Fruit fly (Drosophila melanogaster) whole organism, prepupa: ENCODE data around the gene Mccc1.

ENCODE experiments used
- CG10631 ChIP-seq: fragments of 200-800 bp; sonication (Bioruptor generic); optimal IDR thresholded peaks from 2 replicates; lab custom pipeline; 2016; ENCODE audit warnings: missing biosample characterization, missing genetic modification characterization
- CG10669 ChIP-seq: fragments of 200-800 bp; sonication (Bioruptor generic); optimal IDR thresholded peaks from 3 replicates; lab custom pipeline; 2018; ENCODE audit warnings: missing biosample characterization, mild to moderate bottlenecking, missing genetic modification characterization, moderate library complexity
- CG11294 ChIP-seq: fragments of 200-800 bp; sonication (Bioruptor generic); IDR thresholded peaks from 2 replicates; pipeline ENCODE4 v1.3.6; 2022; ENCODE audit warnings: missing biosample characterization, missing genetic modification characterization
- CG11762 ChIP-seq: fragments of 200-800 bp; sonication (Bioruptor generic); optimal IDR thresholded peaks from 3 replicates; lab custom pipeline; 2016; ENCODE audit warnings: missing biosample characterization, missing genetic modification characterization; ENCODE audit not compliant: insufficient read depth
- CG11902 ChIP-seq: fragments of 200-800 bp; sonication (Bioruptor generic); optimal IDR thresholded peaks from 3 replicates; lab custom pipeline; 2016; ENCODE audit warnings: missing biosample characterization, missing genetic modification characterization
- CG15336 ChIP-seq: fragments of 200-800 bp; sonication (Bioruptor generic); IDR thresholded peaks from 2 replicates; pipeline ENCODE4 v1.3.6; 2022; ENCODE audit warnings: missing biosample characterization, missing genetic modification characterization
- CG1621 ChIP-seq: fragments of 200-800 bp; sonication (Bioruptor generic); optimal IDR thresholded peaks from 3 replicates; lab custom pipeline; 2018; ENCODE audit warnings: missing biosample characterization, mild to moderate bottlenecking, missing genetic modification characterization
- CG16779 ChIP-seq: fragments of 200-800 bp; sonication (Bioruptor generic); optimal IDR thresholded peaks from 3 replicates; lab custom pipeline; 2017; ENCODE audit warnings: missing biosample characterization, mild to moderate bottlenecking, missing genetic modification characterization
- CG3032 ChIP-seq: fragments of 200-800 bp; optimal IDR thresholded peaks from 2 replicates; lab custom pipeline; 2019; ENCODE audit warnings: missing biosample characterization, mild to moderate bottlenecking, missing genetic modification characterization, moderate library complexity
- CG32006 ChIP-seq: fragments of 200-800 bp; sonication (Bioruptor generic); optimal IDR thresholded peaks from 3 replicates; lab custom pipeline; 2017; ENCODE audit warnings: missing biosample characterization, mild to moderate bottlenecking, missing genetic modification characterization
- CG34406 ChIP-seq: fragments of 200-800 bp; sonication (Bioruptor generic); optimal IDR thresholded peaks from 3 replicates; lab custom pipeline; 2016; ENCODE audit warnings: missing biosample characterization, missing genetic modification characterization
- CG4318 ChIP-seq: fragments of 200-800 bp; sonication (Bioruptor generic); optimal IDR thresholded peaks from 3 replicates; lab custom pipeline; 2017; ENCODE audit warnings: missing biosample characterization, mild to moderate bottlenecking, missing genetic modification characterization
- CG6163 ChIP-seq: fragments of 200-800 bp; sonication (Bioruptor generic); IDR thresholded peaks from 3 replicates; pipeline ENCODE4 v1.3.6; 2022; ENCODE audit warnings: missing biosample characterization, missing genetic modification characterization
- CG6792 ChIP-seq: fragments of 200-800 bp; sonication (Bioruptor generic); optimal IDR thresholded peaks from 3 replicates; lab custom pipeline; 2016; ENCODE audit warnings: missing biosample characterization, missing genetic modification characterization
- CG6808 ChIP-seq: fragments of 200-800 bp; sonication (Bioruptor generic); optimal IDR thresholded peaks from 3 replicates; lab custom pipeline; 2017; ENCODE audit warnings: missing biosample characterization, missing genetic modification characterization, mild to moderate bottlenecking, moderate library complexity, missing genetic modification reagents
- CG6854 ChIP-seq: fragments of 200-800 bp; sonication (Bioruptor generic); optimal IDR thresholded peaks from 2 replicates; lab custom pipeline; 2017; ENCODE audit warnings: missing biosample characterization, mild to moderate bottlenecking, missing genetic modification characterization
- CG7368 ChIP-seq: fragments of 200-800 bp; sonication (Bioruptor generic); optimal IDR thresholded peaks from 3 replicates; lab custom pipeline; 2016; ENCODE audit warnings: missing biosample characterization, missing genetic modification characterization
- CG8119 ChIP-seq: fragments of 200-800 bp; sonication (Bioruptor generic); IDR thresholded peaks from 3 replicates; pipeline ENCODE4 v1.3.6; 2022; ENCODE audit warnings: missing biosample characterization, missing genetic modification characterization
- CG8319 ChIP-seq: fragments of 200-800 bp; sonication (Bioruptor generic); optimal IDR thresholded peaks from 3 replicates; lab custom pipeline; 2016; ENCODE audit warnings: missing biosample characterization, missing genetic modification characterization
- CG8632 ChIP-seq: fragments of 200-800 bp; sonication (Bioruptor generic); optimal IDR thresholded peaks from 3 replicates; lab custom pipeline; 2016; ENCODE audit warnings: missing biosample characterization, missing genetic modification characterization
- Eip75B ChIP-seq: fragments of 200-800 bp; sonication (Bioruptor generic); optimal IDR thresholded peaks from 3 replicates; lab custom pipeline; 2016; ENCODE audit warnings: missing biosample characterization, missing genetic modification characterization
- Eip78C ChIP-seq: fragments of 200-800 bp; sonication (Bioruptor generic); peaks from one replicate; lab custom pipeline; 2016; ENCODE audit warnings: missing biosample characterization, missing genetic modification characterization
- Ets21C ChIP-seq: fragments of 200-800 bp; sonication (Bioruptor generic); optimal IDR thresholded peaks from 3 replicates; lab custom pipeline; 2016; ENCODE audit warnings: missing biosample characterization, missing genetic modification characterization
- Gug ChIP-seq: fragments of 200-800 bp; sonication (Bioruptor generic); IDR thresholded peaks from 2 replicates; pipeline ENCODE4 v1.3.6; 2022; ENCODE audit warnings: missing biosample characterization, missing genetic modification characterization
- Hr38 ChIP-seq: sonication (Bioruptor generic); optimal IDR thresholded peaks from 2 replicates; lab custom pipeline; 2016; ENCODE audit warnings: missing biosample characterization, missing genetic modification characterization
- Hr4 ChIP-seq: fragments of 200-800 bp; sonication (Bioruptor generic); optimal IDR thresholded peaks from 3 replicates; lab custom pipeline; 2016; ENCODE audit warnings: missing biosample characterization, missing genetic modification characterization
- Lpt ChIP-seq: fragments of 200-800 bp; sonication (Bioruptor generic); optimal IDR thresholded peaks from 3 replicates; lab custom pipeline; 2016; ENCODE audit warnings: missing biosample characterization, missing genetic modification characterization
- OdsH ChIP-seq: fragments of 200-800 bp; sonication (Bioruptor generic); optimal IDR thresholded peaks from 3 replicates; lab custom pipeline; 2016; ENCODE audit warnings: missing biosample characterization, missing genetic modification characterization
- Sox102F ChIP-seq: fragments of 200-800 bp; sonication (Bioruptor generic); optimal IDR thresholded peaks from 2 replicates; lab custom pipeline; 2016; ENCODE audit warnings: missing biosample characterization, mild to moderate bottlenecking, missing genetic modification characterization
- Sox14 ChIP-seq: fragments of 200-800 bp; sonication (Bioruptor generic); optimal IDR thresholded peaks from 3 replicates; lab custom pipeline; 2016; ENCODE audit warnings: missing biosample characterization, missing genetic modification characterization
- Sox15 ChIP-seq: fragments of 200-800 bp; sonication (Bioruptor generic); optimal IDR thresholded peaks from 3 replicates; lab custom pipeline; 2016; ENCODE audit warnings: missing biosample characterization, missing genetic modification characterization
- achi ChIP-seq: fragments of 200-800 bp; sonication (Bioruptor generic); optimal IDR thresholded peaks from 3 replicates; lab custom pipeline; 2016; ENCODE audit warnings: missing biosample characterization, missing genetic modification characterization
- cyc ChIP-seq: fragments of 200-800 bp; sonication (Bioruptor generic); optimal IDR thresholded peaks from 3 replicates; lab custom pipeline; 2016; ENCODE audit warnings: missing biosample characterization, missing genetic modification characterization
- dac ChIP-seq: fragments of 200-800 bp; sonication (Bioruptor generic); optimal IDR thresholded peaks from 2 replicates; lab custom pipeline; 2017; ENCODE audit warnings: missing biosample characterization, mild to moderate bottlenecking, missing genetic modification characterization
- dsx ChIP-seq: fragments of 200-800 bp; optimal IDR thresholded peaks from 3 replicates; lab custom pipeline; 2019; ENCODE audit warnings: missing biosample characterization, mild to moderate bottlenecking, missing genetic modification characterization, moderate library complexity; ENCODE audit not compliant: poor library complexity, severe bottlenecking
- eg ChIP-seq: fragments of 200-800 bp; sonication (Bioruptor generic); IDR thresholded peaks from 3 replicates; pipeline ENCODE4 v1.3.6; 2022; ENCODE audit warnings: missing biosample characterization, missing genetic modification characterization
- fd59A ChIP-seq: fragments of 200-800 bp; sonication (Bioruptor generic); optimal IDR thresholded peaks from 2 replicates; lab custom pipeline; 2017; ENCODE audit warnings: missing biosample characterization, mild to moderate bottlenecking, missing genetic modification characterization, missing genetic modification reagents
- fd85E ChIP-seq: fragments of 200-800 bp; sonication (Bioruptor generic); optimal IDR thresholded peaks from 3 replicates; lab custom pipeline; 2016; ENCODE audit warnings: missing biosample characterization, missing genetic modification characterization
- fkh ChIP-seq: fragments of 200-800 bp; sonication (Bioruptor generic); optimal IDR thresholded peaks from 3 replicates; lab custom pipeline; 2017; ENCODE audit warnings: missing biosample characterization, mild to moderate bottlenecking, missing genetic modification characterization, moderate library complexity
- salr ChIP-seq, 2 experiments: fragments of 200-800 bp; sonication (Bioruptor generic); optimal IDR thresholded peaks; 3 replicates each; lab custom pipeline; 2016 to 2018; ENCODE audit warnings: missing biosample characterization in 2 of 2, missing genetic modification characterization in 2 of 2, mild to moderate bottlenecking in 1 of 2
- spab ChIP-seq: fragments of 200-800 bp; sonication (Bioruptor generic); optimal IDR thresholded peaks from 2 replicates; lab custom pipeline; 2017; ENCODE audit warnings: missing biosample characterization, mild to moderate bottlenecking, missing genetic modification characterization, missing genetic modification reagents
- svp ChIP-seq: fragments of 200-800 bp; sonication (Bioruptor generic); peaks from one replicate; lab custom pipeline; 2016; ENCODE audit warnings: missing biosample characterization, missing genetic modification characterization
- vri ChIP-seq: fragments of 200-800 bp; sonication (Bioruptor generic); optimal IDR thresholded peaks from 3 replicates; lab custom pipeline; 2016; ENCODE audit warnings: missing biosample characterization, mild to moderate bottlenecking, missing genetic modification characterization

Mccc1 gene

DNA sequence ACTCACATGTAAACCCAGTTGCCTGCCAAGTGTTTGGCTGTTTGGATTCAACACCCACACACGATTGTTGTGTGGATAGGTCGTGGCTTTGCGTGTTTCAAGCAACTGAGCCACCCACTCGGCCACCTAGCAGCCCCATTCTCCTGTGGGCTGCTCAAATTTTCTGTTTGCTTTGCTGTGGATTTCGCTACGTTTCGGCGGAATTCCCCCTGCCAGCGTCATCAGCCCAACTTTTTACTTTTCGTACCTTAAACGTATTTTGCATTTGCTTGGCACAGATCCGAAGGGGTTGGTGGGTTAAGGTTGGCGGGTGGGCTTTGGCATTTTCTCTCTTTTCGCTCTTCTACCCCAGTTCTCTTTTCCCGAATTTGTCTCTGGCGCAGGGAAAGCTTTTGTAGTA is 28.8 kb upstream of the Mccc1 start:
- no peak for TF ChIP-seq Sox102F (GFP tag; lab: Kevin White, UChicago)
- no peak for TF ChIP-seq salr (GFP tag; optimal IDR thresholded peaks at IDR 0.05; lab: Kevin White, UChicago)
- TF ChIP-seq CG10631 = no peak
- no peak for TF ChIP-seq CG7368 (GFP tag; lab: Kevin White, UChicago)
- no peak for TF ChIP-seq spab (GFP tag; lab: Kevin White, UChicago)
- no peak for TF ChIP-seq fd59A (GFP tag; lab: Kevin White, UChicago)
- TF ChIP-seq CG8119 (GFP tag; lab: Robert Waterston, UW) = no peak
- no peak for TF ChIP-seq CG3032
- TF ChIP-seq dac = no peak
- TF ChIP-seq CG11762 = no peak
- no peak for TF ChIP-seq dsx (GFP tag; lab: Kevin White, UChicago)
- TF ChIP-seq CG11902 (GFP tag; lab: Kevin White, UChicago) = no peak
- no peak for TF ChIP-seq Hr38 (GFP tag; lab: Kevin White, UChicago)
- TF ChIP-seq OdsH = no peak

dm6 chr3R:31812976-31813298 is 19.2 kb upstream of the Mccc1 start:
- TF ChIP-seq CG6792 (GFP tag; lab: Kevin White, UChicago) (no peak), Ets21C (GFP tag; lab: Kevin White, UChicago) (no peak), CG6163 (GFP tag; lab: Robert Waterston, UW) (peak; percentile 32; the same call in 1 of the 3 replicates)

DNA sequence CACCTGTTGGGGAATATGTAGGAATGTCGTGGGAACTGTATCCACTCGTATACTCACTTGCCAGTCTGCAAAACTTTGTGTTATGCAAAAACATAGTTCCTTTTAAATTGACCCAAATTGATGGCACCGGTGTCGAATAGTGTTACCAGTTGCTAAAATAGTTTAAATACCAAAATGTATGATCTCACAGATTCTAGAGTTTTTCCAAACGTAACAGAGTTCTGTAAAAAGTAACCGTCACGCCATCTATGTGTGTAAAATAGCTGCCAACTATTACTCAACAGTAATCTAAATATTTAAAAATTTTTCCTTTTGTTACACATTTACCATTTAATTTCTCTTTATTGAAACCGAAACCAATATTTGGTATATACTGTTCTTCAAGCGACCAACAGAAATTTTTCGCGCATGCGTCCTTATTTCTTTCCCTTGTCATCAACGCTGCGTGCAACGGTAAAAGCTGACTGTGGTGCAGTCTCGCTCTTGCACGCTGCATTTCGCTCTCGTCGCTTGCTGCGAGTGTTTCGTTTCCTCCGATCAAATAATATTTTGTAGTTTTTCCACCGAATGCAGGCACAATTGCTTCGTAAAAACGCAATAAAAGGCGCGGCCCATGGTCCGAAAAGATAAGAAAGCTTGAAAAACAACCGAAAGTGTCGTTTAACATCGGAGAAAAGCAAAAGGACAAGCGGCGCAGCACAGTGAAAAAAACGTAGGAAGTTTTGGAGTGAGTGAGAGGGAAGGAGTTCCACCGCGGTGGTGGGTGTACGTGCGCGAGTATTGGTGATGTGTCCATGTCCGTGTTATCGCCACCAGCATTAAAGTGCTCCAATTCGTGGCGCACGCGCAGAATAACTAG is 18.6 kb upstream of the Mccc1 start, which contains the start of the genes FeCH and RhoGAP100F:
Gene FeCH, minus strand, starts transcription at position 180 of the 859 bp plus-strand sequence.
Gene RhoGAP100F, plus strand, starts transcription at position 493 of the 859 bp plus-strand sequence.
- TF ChIP-seq CG8319 (GFP tag; lab: Kevin White, UChicago) (no peak), CG6808 (GFP tag; lab: Kevin White, UChicago) (no peak), svp (GFP tag; lab: Kevin White, UChicago) (peak; percentile 83), CG4318 (GFP tag; lab: Kevin White, UChicago) (no peak), Eip75B (GFP tag; lab: Kevin White, UChicago) (peak; percentile 72), CG34406 (GFP tag; lab: Kevin White, UChicago) (no peak)

DNA sequence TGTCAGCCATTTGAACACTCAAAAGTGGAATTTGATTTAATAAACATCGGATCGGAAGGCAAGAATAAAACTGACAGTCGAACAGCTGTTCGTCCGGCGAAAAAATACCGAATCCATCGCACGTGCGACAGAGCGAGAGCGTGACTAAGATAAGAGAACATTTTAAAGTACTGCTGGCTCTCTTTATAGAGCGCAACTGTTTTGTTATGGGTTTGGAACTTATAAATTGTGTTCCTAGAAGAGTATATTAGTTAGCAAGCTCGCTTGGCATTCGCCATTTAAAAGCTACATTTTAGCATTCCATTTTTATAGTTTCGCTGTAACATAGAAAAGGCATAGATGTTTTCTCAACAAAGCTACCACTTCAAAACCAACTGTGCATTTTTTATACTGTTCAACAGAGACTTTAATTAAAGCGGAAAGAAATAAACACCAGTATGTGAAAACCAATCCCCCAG is 16.4 kb upstream of the Mccc1 start, which contains the start of gene Rift:
Gene Rift, minus strand, starts transcription at position 114 of the 458 bp plus-strand sequence.
- no peak for TF ChIP-seq Gug
- TF ChIP-seq dsx (GFP tag; lab: Kevin White, UChicago) = peak; percentile 37
- TF ChIP-seq CG10669 = peak; percentile 50
- no peak for TF ChIP-seq vri (GFP tag; lab: Kevin White, UChicago)
- TF ChIP-seq CG34406 (GFP tag; lab: Kevin White, UChicago) = no peak
- TF ChIP-seq spab (GFP tag; lab: Kevin White, UChicago) = no peak
- TF ChIP-seq CG15336 = peak; percentile 43; the same call in 1 of the 2 replicates
- TF ChIP-seq CG16779 (tag; lab: Kevin White, UChicago) = no peak
- no peak for TF ChIP-seq CG6854
- no peak for TF ChIP-seq Eip75B (GFP tag; lab: Kevin White, UChicago)
- TF ChIP-seq CG11762 = no peak
- no peak for TF ChIP-seq CG4318 (GFP tag; lab: Kevin White, UChicago)
- peak; percentile 67; the same call in 2 of the 3 replicates for TF ChIP-seq eg (GFP tag; lab: Robert Waterston, UW)
- TF ChIP-seq Sox15 (GFP tag; lab: Kevin White, UChicago) = no peak
- TF ChIP-seq Eip78C (GFP tag; lab: Kevin White, UChicago) = peak; percentile 60
- TF ChIP-seq CG11902 (GFP tag; lab: Kevin White, UChicago) = no peak
- no peak for TF ChIP-seq CG1621 (tag; lab: Kevin White, UChicago)
- no peak for TF ChIP-seq CG11294 (GFP tag; lab: Robert Waterston, UW)
- peak; percentile 43 for TF ChIP-seq Hr4 (GFP tag; lab: Kevin White, UChicago)
- TF ChIP-seq achi (GFP tag; lab: Kevin White, UChicago) = peak; percentile 79
- TF ChIP-seq CG8632 = no peak
- TF ChIP-seq CG32006 (GFP tag; lab: Kevin White, UChicago) = peak; percentile 51
- TF ChIP-seq svp (GFP tag; lab: Kevin White, UChicago) = no peak
- TF ChIP-seq Lpt (GFP tag; lab: Kevin White, UChicago) = no peak
- peak; percentile 18 for TF ChIP-seq CG6808 (GFP tag; lab: Kevin White, UChicago)
- TF ChIP-seq cyc = no peak
- TF ChIP-seq fkh (GFP tag; lab: Kevin White, UChicago) = no peak
- TF ChIP-seq fd85E = no peak
- no peak for TF ChIP-seq Ets21C (GFP tag; lab: Kevin White, UChicago)
- peak; percentile 11 for TF ChIP-seq Sox14
- no peak for TF ChIP-seq CG7368 (GFP tag; lab: Kevin White, UChicago)
